Fruit fly (Drosophila melanogaster) whole organism, embryonic: Measurements from ENCODE around the gene CG42658.

Experiments used
- CG10147 ChIP-seq: fragments of 200-800 bp; sonication (Bioruptor generic); optimal IDR thresholded peaks from 2 replicates; lab custom pipeline; 2019; ENCODE audit warnings: missing biosample characterization, mild to moderate bottlenecking, missing genetic modification characterization, moderate library complexity
- CG33213 ChIP-seq: fragments of 200-800 bp; sonication (Bioruptor generic); optimal IDR thresholded peaks from 3 replicates; lab custom pipeline; 2016; ENCODE audit warnings: missing biosample characterization, missing genetic modification characterization
- CG4360 ChIP-seq: fragments of 200-800 bp; sonication (Bioruptor generic); IDR thresholded peaks from 2 replicates; pipeline ENCODE4 v1.3.6; 2022; ENCODE audit warnings: missing biosample characterization, missing genetic modification characterization
- CG6854 ChIP-seq: fragments of 200-800 bp; sonication (Bioruptor generic); optimal IDR thresholded peaks from 3 replicates; lab custom pipeline; 2017; ENCODE audit warnings: missing biosample characterization, mild to moderate bottlenecking, missing genetic modification characterization
- HLH54F ChIP-seq: fragments of 200-800 bp; sonication (Bioruptor generic); optimal IDR thresholded peaks from 3 replicates; lab custom pipeline; 2016; ENCODE audit warnings: missing biosample characterization, missing genetic modification characterization
- NFAT ChIP-seq: fragments of 200-800 bp; sonication (Bioruptor generic); IDR thresholded peaks from 2 replicates; pipeline ENCODE4 v1.3.6; 2022; ENCODE audit warnings: missing biosample characterization, missing genetic modification characterization
- Six4 ChIP-seq: fragments of 200-800 bp; sonication (Bioruptor generic); optimal IDR thresholded peaks from 2 replicates; lab custom pipeline; 2016; ENCODE audit warnings: missing biosample characterization, missing genetic modification characterization
- Tbp ChIP-seq: fragments of >200 bp; optimal IDR thresholded peaks from 2 replicates; lab custom pipeline; 2018; ENCODE audit warnings: missing biosample characterization, missing genetic modification characterization
- insv ChIP-seq, 2 experiments: fragments of 200-800 bp; sonication (Bioruptor generic); optimal IDR thresholded peaks; 3 replicates each; lab custom pipeline; 2016 to 2018; ENCODE audit warnings: missing biosample characterization in 2 of 2, missing genetic modification characterization in 2 of 2
- lov ChIP-seq, 2 experiments: fragments of 200-800 bp in 1 of 2; fragments of >200 bp in 1 of 2; sonication (Bioruptor generic) in 1 of 2; IDR thresholded peaks in 1 of 2; optimal IDR thresholded peaks in 1 of 2; 2 replicates in 1 of 2; 3 replicates in 1 of 2; pipeline versions ENCODE4 v1.3.6 to Lab custom; 2017 to 2022; ENCODE audit warnings: missing biosample characterization in 1 of 2, missing genetic modification characterization in 1 of 2
- pan ChIP-seq, 4 experiments: fragments of >200 bp in 3 of 4; fragments of 200-800 bp in 1 of 4; sonication (Bioruptor generic) in 1 of 4; optimal IDR thresholded peaks in 3 of 4; IDR thresholded peaks in 1 of 4; 2 replicates each; pipeline versions ENCODE4 v1.3.6 to Lab custom; 2017 to 2022; ENCODE audit warnings: missing biosample characterization in 2 of 4, missing genetic modification characterization in 2 of 4, mixed read lengths in 1 of 4
- psq ChIP-seq: fragments of 200-800 bp; sonication (Bioruptor generic); optimal IDR thresholded peaks from 2 replicates; lab custom pipeline; 2017; ENCODE audit warnings: missing biosample characterization, missing genetic modification characterization
- stc ChIP-seq: fragments of 200-800 bp; sonication (Bioruptor generic); IDR thresholded peaks from 2 replicates; pipeline ENCODE4 v1.3.6; 2022; ENCODE audit warnings: missing biosample characterization, missing genetic modification characterization

dm6 chr2L:2242139-2242538, 45.6 kb downstream of the CG42658 start, which contains the start of gene CG4267:
- no peak for TF ChIP-seq Tbp
- no peak for TF ChIP-seq HLH54F
- no peak for TF ChIP-seq psq (GFP tag; lab: Kevin White, UChicago)
- TF ChIP-seq NFAT (GFP tag; lab: Robert Waterston, UW), result no peak
- TF ChIP-seq insv (GFP tag; optimal IDR thresholded peaks at IDR 0.05; lab: Kevin White, UChicago), result no peak
- TF ChIP-seq CG4360 (GFP tag; lab: Robert Waterston, UW), result no peak
- TF ChIP-seq Six4 (GFP tag; lab: Kevin White, UChicago), result no peak
- TF ChIP-seq lov (optimal IDR thresholded peaks at IDR 0.05; lab: Kevin White, UChicago), result no peak
- no peak for TF ChIP-seq lov (GFP tag; IDR thresholded peaks at IDR 0.05; lab: Robert Waterston, UW)
- no peak for TF ChIP-seq CG33213 (GFP tag; lab: Kevin White, UChicago)
- TF ChIP-seq stc (GFP tag; lab: Robert Waterston, UW), result no peak
- TF ChIP-seq CG6854 (GFP tag; lab: Kevin White, UChicago), result no peak
- TF ChIP-seq CG10147 (GFP tag; lab: Kevin White, UChicago), result no peak
- no peak for TF ChIP-seq pan (optimal IDR thresholded peaks at IDR 0.05; lab: Kevin White, UChicago)
- peak in 1 of 2 experiments; percentile 10 for TF ChIP-seq pan (GFP tag; optimal IDR thresholded peaks at IDR 0.05 in 1 of 2, IDR thresholded peaks at IDR 0.05 in 1 of 2)
